Worm (Caenorhabditis elegans): ENCODE data around the gene ZK1128.1.

ce11 chrIII:10146701-10147100 lies 32.1 kb upstream of the ZK1128.1 start, which contains the start of gene K08E5.1:
- no peak for TF ChIP-seq fkh-10 (GFP tag; optimal IDR thresholded peaks at IDR 0.05)
- TF ChIP-seq lin-15B (tag; optimal IDR thresholded peaks at IDR 0.05), result no peak
- no peak for TF ChIP-seq nhr-25 (tag; optimal IDR thresholded peaks at IDR 0.05)
- TF ChIP-seq elt-3 (tag; optimal IDR thresholded peaks at IDR 0.05), result no peak
- no peak for TF ChIP-seq nhr-237 (tag; optimal IDR thresholded peaks at IDR 0.05)
- no peak for TF ChIP-seq daf-12 (tag; optimal IDR thresholded peaks at IDR 0.05)
- TF ChIP-seq ama-1 (optimal IDR thresholded peaks at IDR 0.05), result no peak
- no peak for TF ChIP-seq egl-27 (tag; optimal IDR thresholded peaks at IDR 0.05)
- no peak for TF ChIP-seq elt-1 (tag; optimal IDR thresholded peaks at IDR 0.05)
